Worm (Caenorhabditis elegans) whole organism, L4/young adult: ENCODE results near the gene R07B7.2.

ENCODE experiments used
- W03F9.2 ChIP-seq: fragments of 150-350 bp; optimal IDR thresholded peaks from 2 replicates; lab custom pipeline; 2014; ENCODE audit warnings: missing biosample characterization, missing genetic modification characterization
- dao-5 ChIP-seq: sonication (generic microtip); optimal IDR thresholded peaks from 2 replicates; lab custom pipeline; 2016; ENCODE audit warnings: missing genotype, missing genetic modification characterization, moderate library complexity, missing compliant biosample characterization
- him-1 ChIP-seq: sonication (generic microtip); optimal IDR thresholded peaks from 2 replicates; lab custom pipeline; 2016; ENCODE audit warnings: missing genotype, missing genetic modification reagents, missing genetic modification characterization, missing compliant biosample characterization

The R07B7.2 gene

ce11 chrV:12075983-12076382 is 16.4 kb upstream of the R07B7.2 start:
- TF ChIP-seq him-1 (tag; lab: Kevin White, UChicago) (no peak), dao-5 (tag; lab: Kevin White, UChicago) (no peak), W03F9.2 (tag; lab: Kevin White, UChicago) (no peak)

ce11 chrV:12074886-12075285 is 15.3 kb upstream of the R07B7.2 start, which contains the start of gene R07B7.6:
Gene R07B7.6 (minus strand): TSS chrV:12074986.
- TF ChIP-seq dao-5 (tag; lab: Kevin White, UChicago) (no peak), W03F9.2 (tag; lab: Kevin White, UChicago) (no peak)

DNA sequence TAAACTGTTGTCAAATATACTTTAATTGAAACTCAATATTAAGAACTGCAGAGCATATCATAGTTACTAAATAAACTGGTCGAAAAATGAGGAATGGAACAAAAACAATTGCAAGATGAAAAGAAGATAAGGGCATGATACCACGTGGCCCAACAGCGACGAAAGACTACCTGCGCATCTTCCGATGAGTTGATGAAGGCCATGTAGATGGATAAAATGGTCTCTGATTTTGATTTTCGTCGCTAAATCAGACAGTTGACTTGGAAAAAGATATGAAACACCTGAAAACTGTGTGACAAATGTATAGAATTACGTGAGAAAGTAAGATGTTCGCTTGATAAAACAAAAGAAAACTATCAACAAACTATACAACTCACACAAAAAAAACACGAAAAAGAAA is 11.9 kb upstream of the R07B7.2 start:
- TF ChIP-seq him-1 (tag; lab: Kevin White, UChicago) (no peak), W03F9.2 (tag; lab: Kevin White, UChicago) (no peak), dao-5 (tag; lab: Kevin White, UChicago) (no peak)

ce11 chrV:12070419-12070818 is 10.9 kb upstream of the R07B7.2 start, which contains the start of gene kmo-1:
Gene kmo-1 (minus strand): TSS chrV:12070519.
- TF ChIP-seq him-1 (tag; lab: Kevin White, UChicago) (no peak), dao-5 (tag; lab: Kevin White, UChicago) (no peak), W03F9.2 (tag; lab: Kevin White, UChicago) (no peak)

DNA sequence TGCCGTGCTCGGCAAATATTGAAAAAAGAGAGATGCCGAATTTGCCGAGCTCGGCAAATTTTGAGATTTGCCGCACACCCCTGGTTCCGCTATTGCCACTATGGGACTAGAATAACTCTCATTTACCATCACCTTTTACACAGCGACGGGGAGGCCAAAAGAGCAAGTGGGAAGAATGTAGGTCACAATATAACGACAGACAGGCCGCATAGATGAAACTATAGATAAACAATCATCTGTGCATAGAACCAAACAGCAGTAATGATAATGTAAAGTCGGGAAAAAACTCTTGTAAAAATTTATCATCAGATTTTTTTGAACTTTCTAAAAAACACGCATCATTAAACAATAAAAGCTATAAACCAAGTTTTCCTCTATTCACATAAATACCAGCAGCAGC is 8.9 kb upstream of the R07B7.2 start, which contains the start of gene kmo-2:
Gene kmo-2, minus strand, starts transcription at position 101 of the 400 bp plus-strand sequence.
- no peak for TF ChIP-seq dao-5 (tag; lab: Kevin White, UChicago)
- no peak for TF ChIP-seq W03F9.2 (tag; lab: Kevin White, UChicago)
- no peak for TF ChIP-seq him-1 (tag; lab: Kevin White, UChicago)

- TF ChIP-seq dao-5 (tag; lab: Kevin White, UChicago) (no peak), W03F9.2 (tag; lab: Kevin White, UChicago) (peak; percentile 39), him-1 (tag; lab: Kevin White, UChicago) (no peak)
These were observed 6.3 kb upstream of the R07B7.2 start for ce11 chrV:12065859-12066258.

DNA sequence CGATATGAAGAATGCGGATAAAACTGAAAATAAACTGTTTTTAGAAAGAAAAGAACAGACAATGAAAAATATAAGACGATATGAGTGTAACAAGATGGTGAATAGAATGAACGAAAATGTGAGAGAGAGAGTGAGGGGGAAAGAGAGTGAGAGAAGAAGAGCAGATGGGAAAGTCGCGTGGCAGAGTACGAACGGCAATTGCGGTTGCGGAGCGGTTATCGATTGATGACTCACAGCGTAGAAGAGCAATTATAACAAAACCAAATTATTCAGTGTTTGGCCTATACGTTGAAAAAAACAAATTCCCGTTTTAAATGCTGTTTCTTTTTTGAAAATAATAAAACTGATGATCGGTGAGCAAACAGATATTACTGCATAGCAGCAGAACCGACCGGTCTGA is 5.8 kb upstream of the R07B7.2 start, which contains the start of gene pqn-53:
Gene pqn-53, minus strand, starts transcription at position 23 of the 400 bp plus-strand sequence.
- no peak for TF ChIP-seq him-1 (tag; lab: Kevin White, UChicago)
- TF ChIP-seq W03F9.2 (tag; lab: Kevin White, UChicago): no peak
- no peak for TF ChIP-seq dao-5 (tag; lab: Kevin White, UChicago)

DNA sequence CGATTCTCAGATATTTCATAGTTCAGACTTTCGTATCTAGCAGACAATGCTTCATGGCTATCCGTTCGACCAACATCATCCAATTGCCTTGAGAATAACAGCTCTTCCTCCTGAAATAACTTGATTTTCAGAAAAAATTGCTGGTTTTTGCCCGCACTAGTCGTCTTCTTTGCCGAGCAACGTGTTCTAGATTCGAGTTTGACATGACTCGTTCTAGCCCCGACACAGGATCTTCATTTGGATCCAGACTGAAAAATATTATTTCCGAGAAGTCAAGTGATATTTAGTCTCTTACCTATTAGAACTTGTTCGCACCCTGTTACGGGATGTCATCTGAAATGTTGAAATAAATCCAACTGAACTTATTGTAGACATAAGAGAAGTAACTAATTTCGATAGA is 3.5 kb upstream of the R07B7.2 start, which contains the start of gene clh-6:
Gene clh-6, minus strand, starts transcription at position 333 of the 400 bp plus-strand sequence.
- no peak for TF ChIP-seq W03F9.2 (tag; lab: Kevin White, UChicago)
- TF ChIP-seq dao-5 (tag; lab: Kevin White, UChicago): no peak
- no peak for TF ChIP-seq him-1 (tag; lab: Kevin White, UChicago)

DNA sequence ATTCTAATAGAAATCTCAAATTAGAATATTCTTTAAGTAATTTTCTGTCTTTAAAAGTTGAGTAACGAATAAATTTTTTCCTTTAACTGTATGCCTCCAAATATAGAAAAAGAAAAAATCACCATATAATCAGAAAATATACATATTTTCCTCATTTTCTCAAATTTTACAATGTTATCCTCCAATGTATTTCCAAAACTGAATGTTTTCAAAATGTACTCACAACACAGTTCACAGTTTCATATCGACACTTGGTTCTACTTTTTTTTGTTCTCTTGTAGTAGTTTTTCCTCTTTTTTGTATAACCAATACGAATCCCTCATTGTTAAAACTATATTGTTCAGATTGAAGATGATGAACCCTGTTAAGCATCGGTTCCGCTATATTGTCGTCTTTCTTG is 6.0 kb downstream of the R07B7.2 start, which contains the start of gene F10C2.7:
Gene F10C2.7, plus strand, starts transcription at position 301 of the 400 bp plus-strand sequence.
- no peak for TF ChIP-seq him-1 (tag; lab: Kevin White, UChicago)
- no peak for TF ChIP-seq dao-5 (tag; lab: Kevin White, UChicago)
- TF ChIP-seq W03F9.2 (tag; lab: Kevin White, UChicago): no peak

- no peak for TF ChIP-seq him-1 (tag; lab: Kevin White, UChicago)
- no peak for TF ChIP-seq W03F9.2 (tag; lab: Kevin White, UChicago)
- TF ChIP-seq dao-5 (tag; lab: Kevin White, UChicago): no peak
These were observed 11.1 kb downstream of the R07B7.2 start, which contains the start of gene dars-2 for ce11 chrV:12048445-12048844. Gene dars-2 (plus strand): TSS chrV:12048745.

DNA sequence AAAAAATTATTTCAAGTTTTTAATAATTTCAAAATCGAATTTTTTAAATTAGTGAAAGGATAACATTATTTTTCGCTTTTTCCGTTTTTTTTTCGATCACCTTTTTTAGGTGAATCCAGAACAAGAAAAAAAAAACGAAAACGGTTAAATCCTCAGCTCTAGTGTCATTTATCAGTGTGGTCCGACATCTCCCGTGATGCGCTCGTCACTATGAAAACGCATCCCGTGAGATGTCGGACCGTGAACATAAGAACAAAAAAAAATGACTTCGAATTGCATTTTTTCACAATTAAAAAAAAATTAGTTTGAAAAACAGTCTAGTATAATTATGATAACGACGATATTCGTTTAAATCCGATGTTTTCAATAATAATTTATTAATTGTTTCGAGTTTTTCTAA is 11.8 kb downstream of the R07B7.2 start:
- TF ChIP-seq him-1 (tag; lab: Kevin White, UChicago) (no peak), dao-5 (tag; lab: Kevin White, UChicago) (no peak), W03F9.2 (tag; lab: Kevin White, UChicago) (no peak)

DNA sequence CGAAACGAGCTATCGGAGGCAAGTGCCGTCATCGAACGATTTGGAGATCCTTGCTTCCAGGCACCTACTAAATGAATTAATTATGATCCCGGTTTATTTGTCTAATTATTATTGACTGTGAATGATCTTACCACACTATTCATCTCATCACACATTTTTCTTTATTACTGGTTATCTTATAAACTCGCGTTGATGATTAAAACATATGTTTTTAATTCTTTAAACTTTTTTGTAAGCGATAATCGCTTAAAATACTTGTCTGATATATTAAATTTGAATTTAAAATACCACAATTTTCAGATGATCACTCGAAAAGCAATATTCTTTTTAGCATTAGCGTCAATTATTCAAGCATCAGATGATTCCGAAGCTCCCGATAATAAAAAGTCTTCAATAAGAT is 14.4 kb downstream of the R07B7.2 start, which contains the start of gene F10C2.5:
Gene F10C2.5, plus strand, starts transcription at position 301 of the 400 bp plus-strand sequence.
- TF ChIP-seq him-1 (tag; lab: Kevin White, UChicago): no peak
- no peak for TF ChIP-seq W03F9.2 (tag; lab: Kevin White, UChicago)
- no peak for TF ChIP-seq dao-5 (tag; lab: Kevin White, UChicago)

DNA sequence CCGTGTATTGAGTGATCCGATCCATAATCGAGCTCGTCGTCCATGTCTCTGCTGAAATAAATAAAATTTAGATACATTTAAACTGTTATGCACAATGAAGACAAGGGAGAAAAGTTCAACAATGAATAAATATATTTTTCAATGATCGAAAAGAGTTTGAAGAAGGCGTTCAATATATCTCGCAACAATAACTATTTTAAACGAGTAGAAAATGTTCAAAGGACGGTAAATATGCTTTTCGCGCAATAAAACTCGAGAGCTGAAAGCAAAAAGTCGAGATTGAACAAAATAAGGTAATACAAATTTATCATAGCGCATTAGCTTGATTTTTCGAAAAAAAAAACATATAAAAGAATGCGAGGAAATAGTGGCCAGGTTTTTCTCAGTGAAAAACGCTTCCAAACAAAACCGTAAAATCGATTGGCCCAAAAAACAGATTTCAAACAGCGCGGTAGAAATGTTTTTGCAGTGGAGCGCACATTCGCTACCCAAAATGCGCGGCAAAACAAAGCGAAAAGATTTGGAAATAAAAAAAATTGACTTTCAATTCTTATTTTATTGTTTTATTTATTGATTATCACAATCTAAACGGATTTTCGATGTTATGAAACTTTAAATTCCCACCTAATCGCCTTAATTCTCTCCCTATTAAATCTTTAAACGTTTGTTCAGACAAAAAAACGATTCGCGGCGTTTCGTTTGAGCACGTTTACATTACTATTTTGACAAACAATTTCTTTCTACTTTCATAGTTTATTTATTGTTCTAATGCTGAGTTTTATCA is 18.5 kb downstream of the R07B7.2 start, which contains the start of the genes kup-1 and F10C2.4:
Gene kup-1, minus strand, starts transcription at position 51 of the 784 bp plus-strand sequence.
Gene F10C2.4, plus strand, starts transcription at position 734 of the 784 bp plus-strand sequence.
- TF ChIP-seq W03F9.2 (tag; lab: Kevin White, UChicago) (no peak), him-1 (tag; lab: Kevin White, UChicago) (no peak), dao-5 (tag; lab: Kevin White, UChicago) (no peak)
